Worm (Caenorhabditis elegans): ENCODE data around the gene tofu-6.

DNA sequence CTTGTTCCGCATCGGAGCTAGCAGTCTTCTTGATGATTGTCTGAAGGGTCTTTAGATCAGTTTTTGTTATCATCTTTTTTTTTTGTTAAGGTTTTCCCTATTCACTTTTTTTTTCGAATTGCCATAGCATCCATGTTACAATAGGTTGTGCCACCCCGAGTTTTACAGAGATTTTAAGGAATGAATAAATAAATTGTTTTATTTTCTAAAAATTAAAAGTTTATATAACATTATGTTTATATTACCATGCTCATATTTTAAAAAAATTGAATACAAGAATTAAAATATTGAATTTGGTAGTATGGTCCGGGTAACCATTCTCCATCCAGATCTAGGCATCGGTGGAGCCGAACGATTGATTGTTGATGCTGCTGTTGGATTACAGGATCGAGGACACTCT is 46.1 kb upstream of the tofu-6 start, which contains the start of gene algn-2:
- TF ChIP-seq ceh-90 (tag; optimal IDR thresholded peaks at IDR 0.05) (no peak), fkh-10 (GFP tag; optimal IDR thresholded peaks at IDR 0.05) (no peak), mab-9 (GFP tag; IDR thresholded peaks at IDR 0.05) (no peak), alr-1 (tag; optimal IDR thresholded peaks at IDR 0.05; ENCODE audit: borderline replicate concordance) (no peak)

All from whole organism, L1 larva.